Worm (Caenorhabditis elegans) whole organism, young adult: ENCODE measurements around the gene kin-34.

Experiments
- F55B11.4 ChIP-seq: sonication (generic microtip); optimal IDR thresholded peaks from 2 replicates; lab custom pipeline; 2016; ENCODE audit warnings: missing compliant biosample characterization, missing genetic modification characterization, borderline replicate concordance; ENCODE audit not compliant: insufficient read depth
- K12H6.12 ChIP-seq: fragments of 200-800 bp; sonication (Bioruptor generic); optimal IDR thresholded peaks from 2 replicates; lab custom pipeline; 2018; ENCODE audit warnings: mild to moderate bottlenecking, missing genetic modification characterization, missing compliant biosample characterization
- cebp-2 ChIP-seq: fragments of 200-800 bp; sonication (Bioruptor generic); IDR thresholded peaks from 2 replicates; pipeline ENCODE4 v1.3.6; 2022; ENCODE audit warnings: missing genetic modification characterization, missing compliant biosample characterization
- ceh-27 ChIP-seq: fragments of 200-800 bp; sonication (Bioruptor generic); optimal IDR thresholded peaks from 2 replicates; lab custom pipeline; 2018; ENCODE audit warnings: mild to moderate bottlenecking, missing genetic modification characterization, moderate library complexity, missing compliant biosample characterization
- ceh-79 ChIP-seq: sonication (generic microtip); optimal IDR thresholded peaks from 2 replicates; lab custom pipeline; 2017; ENCODE audit warnings: mild to moderate bottlenecking, missing genetic modification characterization, missing compliant biosample characterization
- fkh-3 ChIP-seq: sonication (generic microtip); optimal IDR thresholded peaks from 2 replicates; lab custom pipeline; 2016; ENCODE audit warnings: mild to moderate bottlenecking, missing genetic modification characterization, missing compliant biosample characterization
- let-526 ChIP-seq: fragments of 200-800 bp; sonication (Bioruptor generic); IDR thresholded peaks from 2 replicates; pipeline ENCODE4 v1.3.6; 2022; ENCODE audit warnings: missing genetic modification reagents, missing genetic modification characterization, missing compliant biosample characterization
- lin-54 ChIP-seq: fragments of 200-800 bp; sonication (Bioruptor generic); optimal IDR thresholded peaks from 2 replicates; lab custom pipeline; 2018; ENCODE audit warnings: mild to moderate bottlenecking, missing genetic modification characterization, missing compliant biosample characterization
- nhr-90 ChIP-seq: sonication (generic microtip); optimal IDR thresholded peaks from 2 replicates; lab custom pipeline; 2016; ENCODE audit warnings: missing genotype, mild to moderate bottlenecking, missing genetic modification characterization, missing compliant biosample characterization
- pha-4 ChIP-seq: fragments of 150-350 bp; sonication (generic microtip); optimal IDR thresholded peaks from 2 replicates; lab custom pipeline; 2014; ENCODE audit warnings: missing biosample characterization, missing genetic modification reagents, missing genetic modification characterization
- ztf-28 ChIP-seq: fragments of 200-800 bp; sonication (Bioruptor generic); IDR thresholded peaks from 2 replicates; pipeline ENCODE4 v1.3.6; 2022; ENCODE audit warnings: missing genetic modification reagents, missing genetic modification characterization, missing compliant biosample characterization

DNA sequence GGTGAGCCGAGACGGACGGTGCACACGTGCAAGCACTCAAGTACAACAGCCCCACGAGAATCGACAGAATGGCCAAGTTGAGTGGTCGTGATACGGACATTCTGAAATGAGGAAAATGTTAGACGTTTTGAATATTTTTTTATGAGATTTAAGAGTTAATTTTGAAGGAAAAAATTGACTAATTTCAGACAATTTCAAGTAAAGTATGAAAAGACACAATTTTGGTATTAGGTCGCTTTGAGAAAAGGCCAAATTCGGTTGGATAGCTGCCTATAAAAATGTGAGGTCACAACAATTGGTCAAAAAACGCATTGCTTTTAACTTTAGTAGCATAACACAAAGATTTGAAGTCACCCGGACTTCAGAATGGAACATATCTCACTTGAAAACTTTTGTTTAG is 26.8 kb upstream of the kin-34 start, which contains the start of gene nlp-70:
- TF ChIP-seq pha-4 (no peak), let-526 (no peak), lin-54 (no peak), ceh-79 (tag; lab: Kevin White, UChicago) (no peak), nhr-90 (tag; lab: Kevin White, UChicago) (no peak), F55B11.4 (tag; lab: Kevin White, UChicago) (no peak), K12H6.12 (tag; lab: Kevin White, UChicago) (no peak), cebp-2 (GFP tag; lab: Robert Waterston, UW) (no peak), fkh-3 (tag; lab: Kevin White, UChicago) (no peak), ceh-27 (GFP tag; lab: Kevin White, UChicago) (no peak), ztf-28 (GFP tag; lab: Robert Waterston, UW) (no peak)
